Worm (Caenorhabditis elegans) whole organism, late embryonic: ENCODE results near the gene D2007.2.

Experiments used
- C08G9.2 ChIP-seq: sonication (generic microtip); optimal IDR thresholded peaks from 2 replicates; lab custom pipeline; 2016; ENCODE audit warnings: mild to moderate bottlenecking, missing genetic modification characterization, moderate library complexity, missing compliant biosample characterization
- C38D4.7 ChIP-seq: fragments of 200-800 bp; sonication (Bioruptor generic); optimal IDR thresholded peaks from 2 replicates; lab custom pipeline; 2018; ENCODE audit warnings: mild to moderate bottlenecking, missing genetic modification characterization, moderate library complexity, missing compliant biosample characterization
- F13H6.1 ChIP-seq: sonication (generic microtip); optimal IDR thresholded peaks from 2 replicates; lab custom pipeline; 2016; ENCODE audit warnings: missing genetic modification characterization, missing compliant biosample characterization
- K02D7.2 ChIP-seq: sonication (generic microtip); optimal IDR thresholded peaks from 2 replicates; lab custom pipeline; 2017; ENCODE audit warnings: mild to moderate bottlenecking, missing genetic modification characterization, missing compliant biosample characterization
- T23F11.4 ChIP-seq: fragments of 200-800 bp; sonication (Bioruptor generic); optimal IDR thresholded peaks from 2 replicates; lab custom pipeline; 2018; ENCODE audit warnings: mild to moderate bottlenecking, missing genetic modification characterization, missing compliant biosample characterization
- ceh-14 ChIP-seq: sonication (generic microtip); optimal IDR thresholded peaks from 2 replicates; lab custom pipeline; 2016; ENCODE audit warnings: missing genotype, missing genetic modification characterization, missing compliant biosample characterization
- ceh-18 ChIP-seq: sonication (generic microtip); optimal IDR thresholded peaks from 2 replicates; lab custom pipeline; 2016; ENCODE audit warnings: missing genetic modification characterization, missing compliant biosample characterization
- ceh-2 ChIP-seq: sonication (generic microtip); optimal IDR thresholded peaks from 2 replicates; lab custom pipeline; 2016; ENCODE audit warnings: missing genotype, missing genetic modification characterization, missing compliant biosample characterization
- ceh-24 ChIP-seq: sonication (generic microtip); optimal IDR thresholded peaks from 2 replicates; lab custom pipeline; 2016; ENCODE audit warnings: mild to moderate bottlenecking, missing genetic modification characterization, missing compliant biosample characterization
- ceh-31 ChIP-seq: sonication (generic microtip); optimal IDR thresholded peaks from 2 replicates; lab custom pipeline; 2016; ENCODE audit warnings: missing genetic modification characterization, missing compliant biosample characterization
- ceh-34 ChIP-seq: sonication (generic microtip); optimal IDR thresholded peaks from 2 replicates; lab custom pipeline; 2016; ENCODE audit warnings: mild to moderate bottlenecking, missing genetic modification characterization, missing compliant biosample characterization
- ceh-45 ChIP-seq: fragments of 200-800 bp; sonication (Bioruptor generic); IDR thresholded peaks from 2 replicates; pipeline ENCODE4 v1.3.6; 2022; ENCODE audit warnings: missing genetic modification reagents, missing genetic modification characterization, missing compliant biosample characterization
- ceh-9 ChIP-seq: sonication (generic microtip); optimal IDR thresholded peaks from 2 replicates; lab custom pipeline; 2016; ENCODE audit warnings: mild to moderate bottlenecking, missing genetic modification characterization, inconsistent platforms, missing compliant biosample characterization
- che-1 ChIP-seq: sonication (generic microtip); optimal IDR thresholded peaks from 2 replicates; lab custom pipeline; 2016; ENCODE audit warnings: mild to moderate bottlenecking, missing genetic modification characterization, missing compliant biosample characterization
- dmd-4 ChIP-seq: sonication (generic microtip); optimal IDR thresholded peaks from 2 replicates; lab custom pipeline; 2016; ENCODE audit warnings: borderline replicate concordance, missing genetic modification characterization, missing compliant biosample characterization
- elt-2 ChIP-seq: sonication (generic microtip); optimal IDR thresholded peaks from 2 replicates; lab custom pipeline; 2016; ENCODE audit warnings: missing genetic modification reagents, missing genetic modification characterization, missing compliant biosample characterization
- ets-4 ChIP-seq: sonication (generic microtip); optimal IDR thresholded peaks from 2 replicates; lab custom pipeline; 2016; ENCODE audit warnings: missing genetic modification characterization, missing compliant biosample characterization
- eyg-1 ChIP-seq: sonication (generic microtip); optimal IDR thresholded peaks from 2 replicates; lab custom pipeline; 2016; ENCODE audit warnings: missing genotype, missing genetic modification characterization, missing compliant biosample characterization
- fkh-10 ChIP-seq: fragments of 150-350 bp; optimal IDR thresholded peaks from 2 replicates; lab custom pipeline; 2014; ENCODE audit warnings: missing biosample characterization, missing genetic modification reagents, missing genetic modification characterization
- fkh-6 ChIP-seq: sonication (generic microtip); optimal IDR thresholded peaks from 2 replicates; lab custom pipeline; 2016; ENCODE audit warnings: missing genetic modification characterization, missing compliant biosample characterization
- hlh-13 ChIP-seq: fragments of 200-800 bp; sonication (Bioruptor generic); optimal IDR thresholded peaks from 2 replicates; lab custom pipeline; 2018; ENCODE audit warnings: mild to moderate bottlenecking, missing genetic modification characterization, missing compliant biosample characterization
- hlh-30 ChIP-seq: sonication (generic microtip); optimal IDR thresholded peaks from 2 replicates; lab custom pipeline; 2017; ENCODE audit warnings: antibody characterized with exemption, missing genetic modification characterization, missing compliant biosample characterization; ENCODE audit not compliant: insufficient read depth
- hlh-8 ChIP-seq: sonication (generic microtip); optimal IDR thresholded peaks from 2 replicates; lab custom pipeline; 2016; ENCODE audit warnings: missing genotype, missing genetic modification characterization, missing compliant biosample characterization
- lim-6 ChIP-seq: sonication (generic microtip); optimal IDR thresholded peaks from 2 replicates; lab custom pipeline; 2016; ENCODE audit warnings: missing genetic modification characterization, missing compliant biosample characterization
- lin-11 ChIP-seq: fragments of 200-800 bp; sonication (Bioruptor generic); optimal IDR thresholded peaks from 2 replicates; lab custom pipeline; 2018; ENCODE audit warnings: mild to moderate bottlenecking, missing genetic modification characterization, missing compliant biosample characterization
- nfya-1 ChIP-seq: sonication (generic microtip); optimal IDR thresholded peaks from 2 replicates; lab custom pipeline; 2017; ENCODE audit warnings: missing genetic modification characterization, mild to moderate bottlenecking, missing compliant biosample characterization, antibody characterized with exemption, moderate library complexity
- nhr-232 ChIP-seq: sonication (generic microtip); optimal IDR thresholded peaks from 2 replicates; lab custom pipeline; 2016; ENCODE audit warnings: missing genetic modification characterization, missing compliant biosample characterization
- pha-2 ChIP-seq: sonication (generic microtip); optimal IDR thresholded peaks from 2 replicates; lab custom pipeline; 2017; ENCODE audit warnings: mild to moderate bottlenecking, missing genetic modification characterization, missing compliant biosample characterization
- pha-4 ChIP-seq: fragments of 150-350 bp; optimal IDR thresholded peaks from 2 replicates; lab custom pipeline; 2018; ENCODE audit warnings: missing biosample characterization, missing genetic modification reagents, missing genetic modification characterization
- pros-1 ChIP-seq: fragments of 150-350 bp; optimal IDR thresholded peaks from 2 replicates; lab custom pipeline; 2014; ENCODE audit warnings: missing biosample characterization, missing genetic modification reagents, missing genetic modification characterization
- ref-2 ChIP-seq: sonication (generic microtip); optimal IDR thresholded peaks from 2 replicates; lab custom pipeline; 2016; ENCODE audit warnings: missing genetic modification characterization, missing compliant biosample characterization
- rnt-1 ChIP-seq: sonication (generic microtip); optimal IDR thresholded peaks from 2 replicates; lab custom pipeline; 2016; ENCODE audit warnings: missing genetic modification characterization, missing compliant biosample characterization
- sdc-2 ChIP-seq: sonication (generic microtip); optimal IDR thresholded peaks from 2 replicates; lab custom pipeline; 2016; ENCODE audit warnings: missing genotype, missing genetic modification characterization, missing compliant biosample characterization
- sox-2 ChIP-seq: fragments of 200-800 bp; sonication (Bioruptor generic); IDR thresholded peaks from 2 replicates; pipeline ENCODE4 v1.3.6; 2022; ENCODE audit warnings: missing genetic modification reagents, missing genetic modification characterization, missing compliant biosample characterization
- sox-4 ChIP-seq: sonication (generic microtip); optimal IDR thresholded peaks from 2 replicates; lab custom pipeline; 2017; ENCODE audit warnings: mild to moderate bottlenecking, missing genetic modification characterization, inconsistent platforms, missing compliant biosample characterization
- syd-9 ChIP-seq: sonication (generic microtip); optimal IDR thresholded peaks from 2 replicates; lab custom pipeline; 2016; ENCODE audit warnings: mild to moderate bottlenecking, missing genetic modification characterization, moderate library complexity, missing compliant biosample characterization
- tbx-2 ChIP-seq: sonication (generic microtip); optimal IDR thresholded peaks from 2 replicates; lab custom pipeline; 2016; ENCODE audit warnings: missing genetic modification characterization, missing compliant biosample characterization
- tbx-7 ChIP-seq: sonication (generic microtip); optimal IDR thresholded peaks from 2 replicates; lab custom pipeline; 2016; ENCODE audit warnings: missing genotype, missing genetic modification characterization, missing compliant biosample characterization
- unc-42 ChIP-seq: sonication (generic microtip); optimal IDR thresholded peaks from 2 replicates; lab custom pipeline; 2016; ENCODE audit warnings: missing genotype, missing genetic modification characterization, missing compliant biosample characterization
- unc-55 ChIP-seq: sonication (generic microtip); optimal IDR thresholded peaks from 2 replicates; lab custom pipeline; 2017; ENCODE audit warnings: missing biosample characterization, missing genetic modification reagents, missing genetic modification characterization
- ztf-16 ChIP-seq: sonication (generic microtip); optimal IDR thresholded peaks from 2 replicates; lab custom pipeline; 2017; ENCODE audit warnings: missing genetic modification characterization, missing compliant biosample characterization

Gene D2007.2

ce11 chrIII:8126978-8127377 is 21.8 kb upstream of the D2007.2 start:
- TF ChIP-seq sdc-2: peak; percentile 37
- no peak for TF ChIP-seq K02D7.2 (tag; lab: Kevin White, UChicago)
- peak; percentile 29 for TF ChIP-seq ceh-14 (tag; lab: Kevin White, UChicago)
- TF ChIP-seq rnt-1 (tag; lab: Kevin White, UChicago): peak; percentile 9
- TF ChIP-seq pha-4 (tag; lab: Kevin White, UChicago): no peak
- TF ChIP-seq tbx-2 (tag; lab: Kevin White, UChicago): peak; percentile 23
- TF ChIP-seq T23F11.4 (GFP tag; lab: Kevin White, UChicago): no peak
- peak; percentile 28 for TF ChIP-seq ceh-2 (tag; lab: Kevin White, UChicago)
- TF ChIP-seq eyg-1 (tag; lab: Kevin White, UChicago): no peak
- TF ChIP-seq unc-42: peak; percentile 32
- TF ChIP-seq pha-2 (tag; lab: Kevin White, UChicago): no peak
- no peak for TF ChIP-seq tbx-7
- TF ChIP-seq che-1 (tag; lab: Kevin White, UChicago): no peak
- no peak for TF ChIP-seq sox-4 (tag; lab: Kevin White, UChicago)
- TF ChIP-seq hlh-30 (tag; lab: Kevin White, UChicago): peak; percentile 22
- TF ChIP-seq hlh-13 (GFP tag; lab: Kevin White, UChicago): no peak
- no peak for TF ChIP-seq fkh-6
- TF ChIP-seq ztf-16 (tag; lab: Kevin White, UChicago): no peak
- TF ChIP-seq syd-9 (tag; lab: Kevin White, UChicago): peak; percentile 57
- TF ChIP-seq C38D4.7 (GFP tag; lab: Kevin White, UChicago): no peak
- TF ChIP-seq fkh-10 (GFP tag; lab: Kevin White, UChicago): no peak
- no peak for TF ChIP-seq lim-6 (tag; lab: Kevin White, UChicago)
- no peak for TF ChIP-seq hlh-8 (tag; lab: Kevin White, UChicago)
- peak; percentile 65 for TF ChIP-seq ceh-31 (tag; lab: Kevin White, UChicago)
- TF ChIP-seq lin-11 (tag; lab: Kevin White, UChicago): no peak
- no peak for TF ChIP-seq pros-1 (tag; lab: Kevin White, UChicago)
- peak; percentile 15 for TF ChIP-seq nfya-1 (tag; lab: Kevin White, UChicago)
- no peak for TF ChIP-seq ets-4
- TF ChIP-seq sox-2 (GFP tag; lab: Robert Waterston, UW): no peak
- peak; percentile 21 for TF ChIP-seq ceh-18 (tag; lab: Kevin White, UChicago)
- TF ChIP-seq elt-2 (tag; lab: Kevin White, UChicago): peak; percentile 1
- no peak for TF ChIP-seq dmd-4 (tag; lab: Kevin White, UChicago)
- TF ChIP-seq ref-2 (tag; lab: Kevin White, UChicago): peak; percentile 34
- TF ChIP-seq unc-55: no peak
- no peak for TF ChIP-seq nhr-232 (tag; lab: Kevin White, UChicago)
- TF ChIP-seq ceh-34 (tag; lab: Kevin White, UChicago): peak; percentile 38
- TF ChIP-seq F13H6.1 (tag; lab: Kevin White, UChicago): no peak
- TF ChIP-seq ceh-9 (tag; lab: Kevin White, UChicago): no peak
- no peak for TF ChIP-seq ceh-24 (tag; lab: Kevin White, UChicago)

DNA sequence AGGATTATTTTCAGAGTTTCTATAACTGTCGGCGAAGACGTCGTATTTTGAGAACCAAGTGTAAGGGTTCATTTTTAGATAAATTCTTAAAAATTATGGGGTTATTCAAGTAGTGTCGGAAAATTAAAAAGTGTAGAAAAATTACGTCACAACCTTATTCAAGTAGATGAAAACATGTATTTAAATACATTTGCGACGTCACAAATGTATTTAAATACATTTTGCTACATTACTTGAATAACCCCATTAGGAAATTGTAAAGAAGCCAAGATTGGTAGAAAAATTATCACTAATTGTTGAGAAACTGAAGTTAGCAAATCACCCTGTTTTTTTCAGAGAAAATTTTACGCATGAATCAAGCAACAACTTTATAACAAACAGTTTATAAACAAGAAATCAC is 19.6 kb upstream of the D2007.2 start:
- TF ChIP-seq dmd-4 (tag; lab: Kevin White, UChicago) (no peak), ceh-45 (GFP tag; lab: Robert Waterston, UW) (no peak), ceh-18 (tag; lab: Kevin White, UChicago) (no peak), C08G9.2 (tag; lab: Kevin White, UChicago) (no peak)
